Worm (Caenorhabditis elegans) whole organism, young adult: ENCODE data around the gene F54H5.2.

Source experiments
- C06A6.2 ChIP-seq: fragments of 200-800 bp; sonication (Bioruptor generic); conservative IDR thresholded peaks from 2 replicates; pipeline ENCODE4 v1.3.6; 2022; ENCODE audit warnings: missing genetic modification characterization, missing compliant biosample characterization
- F10E7.11 ChIP-seq: sonication (generic microtip); optimal IDR thresholded peaks from 2 replicates; lab custom pipeline; 2017; ENCODE audit warnings: mild to moderate bottlenecking, missing genetic modification characterization, moderate library complexity, missing compliant biosample characterization
- ama-1 ChIP-seq, 3 experiments: fragments of 150-350 bp in 1 of 3; sonication (generic microtip) in 2 of 3; optimal IDR thresholded peaks; 2 replicates each; lab custom pipeline; 2014 to 2018; ENCODE audit warnings: missing biosample characterization in 2 of 3, missing genetic modification characterization in 2 of 3, missing genetic modification reagents in 2 of 3
- aptf-2 ChIP-seq: fragments of 200-800 bp; sonication (Bioruptor generic); conservative IDR thresholded peaks from 2 replicates; pipeline ENCODE4 v1.3.6; 2022; ENCODE audit warnings: missing genetic modification reagents, missing genetic modification characterization, missing compliant biosample characterization
- ccch-3 ChIP-seq: fragments of 200-800 bp; sonication (Bioruptor generic); optimal IDR thresholded peaks from 2 replicates; lab custom pipeline; 2018; ENCODE audit warnings: mild to moderate bottlenecking, missing genetic modification characterization, missing compliant biosample characterization
- ceh-58 ChIP-seq: fragments of 200-800 bp; sonication (Bioruptor generic); IDR thresholded peaks from 2 replicates; pipeline ENCODE4 v1.3.6; 2022; ENCODE audit warnings: missing genetic modification characterization, missing compliant biosample characterization
- hmg-20 ChIP-seq: fragments of 200-800 bp; sonication (Bioruptor generic); IDR thresholded peaks from 2 replicates; pipeline ENCODE4 v1.3.6; 2022; ENCODE audit warnings: missing genetic modification reagents, missing genetic modification characterization, missing compliant biosample characterization
- lag-1 ChIP-seq: fragments of 200-800 bp; sonication (Bioruptor generic); IDR thresholded peaks from 2 replicates; pipeline ENCODE4 v1.3.6; 2022; ENCODE audit warnings: missing genetic modification reagents, missing genetic modification characterization, missing compliant biosample characterization
- let-607 ChIP-seq, 2 experiments: fragments of 200-800 bp in 1 of 2; sonication (Bioruptor generic) in 1 of 2; sonication (generic microtip) in 1 of 2; optimal IDR thresholded peaks; 2 replicates each; lab custom pipeline; 2016 to 2018; ENCODE audit warnings: mild to moderate bottlenecking in 2 of 2, missing compliant biosample characterization in 2 of 2, missing genetic modification characterization in 2 of 2, moderate library complexity in 2 of 2, missing genotype in 1 of 2
- lin-26 ChIP-seq: fragments of 200-800 bp; sonication (Bioruptor generic); IDR thresholded peaks from 2 replicates; pipeline ENCODE4 v1.3.6; 2022; ENCODE audit warnings: missing genetic modification reagents, missing genetic modification characterization, missing compliant biosample characterization
- nfyb-1 ChIP-seq: fragments of 200-800 bp; sonication (Bioruptor generic); IDR thresholded peaks from 2 replicates; pipeline ENCODE4 v1.3.6; 2022; ENCODE audit warnings: missing genetic modification reagents, missing genetic modification characterization, missing compliant biosample characterization
- nhr-120 ChIP-seq: fragments of 200-800 bp; sonication (Bioruptor generic); IDR thresholded peaks from 2 replicates; pipeline ENCODE4 v1.3.6; 2022; ENCODE audit warnings: missing genetic modification characterization, missing compliant biosample characterization
- unc-62 ChIP-seq: fragments of 150-350 bp; optimal IDR thresholded peaks from 2 replicates; lab custom pipeline; 2014; ENCODE audit warnings: missing biosample characterization, missing genetic modification reagents, missing genetic modification characterization
- xnd-1 ChIP-seq: sonication (generic microtip); optimal IDR thresholded peaks from 2 replicates; lab custom pipeline; 2016; ENCODE audit warnings: missing genotype, missing genetic modification reagents, missing genetic modification characterization, missing compliant biosample characterization

DNA sequence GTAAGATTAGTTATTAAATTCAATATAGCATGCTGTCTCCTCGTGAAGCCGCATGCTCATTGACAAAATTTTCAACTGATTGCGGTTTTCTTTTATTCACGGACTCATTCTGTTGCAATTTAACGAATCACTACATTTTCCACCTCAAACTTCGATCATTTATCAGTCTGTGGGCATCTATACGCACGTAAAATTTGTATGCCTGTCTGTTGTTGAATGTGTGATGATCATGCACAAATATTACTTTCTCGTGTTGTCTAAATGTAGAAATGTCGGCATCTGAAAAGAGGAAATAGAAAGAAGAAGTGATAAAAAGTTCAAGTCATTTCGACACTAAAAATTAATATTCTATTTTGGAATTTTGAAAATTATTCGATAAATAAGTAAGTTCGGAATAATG, 14.7 kb upstream of the F54H5.2 start:
- no peak for TF ChIP-seq lin-26 (GFP tag; lab: Robert Waterston, UW)
- no peak for TF ChIP-seq aptf-2 (GFP tag; lab: Robert Waterston, UW)
- no peak for TF ChIP-seq nfyb-1 (GFP tag; lab: Robert Waterston, UW)
- no peak for TF ChIP-seq unc-62 (GFP tag; lab: Kevin White, UChicago)
- TF ChIP-seq xnd-1: no peak
- TF ChIP-seq lag-1 (GFP tag; lab: Robert Waterston, UW): no peak
- no peak for TF ChIP-seq let-607 (tag; optimal IDR thresholded peaks at IDR 0.05; lab: Kevin White, UChicago)
- no peak for TF ChIP-seq ama-1 (optimal IDR thresholded peaks at IDR 0.05; lab: Kevin White, UChicago)
- no peak for TF ChIP-seq ama-1 (GFP tag; optimal IDR thresholded peaks at IDR 0.05; lab: Kevin White, UChicago)
- TF ChIP-seq F10E7.11 (tag; lab: Kevin White, UChicago): no peak
- no peak for TF ChIP-seq C06A6.2 (GFP tag; lab: Robert Waterston, UW)
- TF ChIP-seq ceh-58 (GFP tag; lab: Robert Waterston, UW): no peak
- TF ChIP-seq nhr-120: no peak
- TF ChIP-seq hmg-20: no peak
- TF ChIP-seq ccch-3 (GFP tag; lab: Kevin White, UChicago): no peak
